Worm (Caenorhabditis elegans): ENCODE measurements around the gene C17E7.9.

The C17E7.9 gene

ce11 chrV:3841462-3841861 is 49.2 kb downstream of the C17E7.9 start:
- TF ChIP-seq che-1 (tag; optimal IDR thresholded peaks at IDR 0.05) = no peak
- TF ChIP-seq eyg-1 (tag; optimal IDR thresholded peaks at IDR 0.05) = no peak
- no peak for TF ChIP-seq nhr-11 (tag; optimal IDR thresholded peaks at IDR 0.05)
- no peak for TF ChIP-seq ceh-19 (GFP tag; optimal IDR thresholded peaks at IDR 0.05)
- no peak for TF ChIP-seq ceh-31 (tag; optimal IDR thresholded peaks at IDR 0.05)
- no peak for TF ChIP-seq lin-11 (tag; optimal IDR thresholded peaks at IDR 0.05)
- TF ChIP-seq dve-1 (tag; optimal IDR thresholded peaks at IDR 0.05) = no peak
- TF ChIP-seq ceh-34 (tag; optimal IDR thresholded peaks at IDR 0.05) = no peak
- no peak for TF ChIP-seq T23F11.4 (GFP tag; optimal IDR thresholded peaks at IDR 0.05)
- TF ChIP-seq pros-1 (tag; optimal IDR thresholded peaks at IDR 0.05) = no peak
- TF ChIP-seq hlh-15 (tag; optimal IDR thresholded peaks at IDR 0.05) = no peak
- no peak for TF ChIP-seq elt-4 (tag; optimal IDR thresholded peaks at IDR 0.05)
- no peak for TF ChIP-seq ceh-45 (GFP tag; IDR thresholded peaks at IDR 0.05)

All from whole organism, late embryonic.